Worm (Caenorhabditis elegans) whole organism, L4 larva: ENCODE results near the gene F46B3.1.

ENCODE experiments used
- D1046.2 ChIP-seq: fragments of 200-800 bp; sonication (Bioruptor generic); IDR thresholded peaks from 2 replicates; pipeline ENCODE4 v1.3.6; 2022; ENCODE audit warnings: missing genetic modification characterization, missing compliant biosample characterization
- F10B5.3 ChIP-seq: sonication (generic microtip); optimal IDR thresholded peaks from 2 replicates; lab custom pipeline; 2016; ENCODE audit warnings: mild to moderate bottlenecking, missing genetic modification characterization, missing compliant biosample characterization
- F26F4.8 ChIP-seq: fragments of 200-800 bp; sonication (Bioruptor generic); conservative IDR thresholded peaks from 2 replicates; pipeline ENCODE4 v1.3.6; 2022; ENCODE audit warnings: missing genetic modification characterization, missing compliant biosample characterization
- F49E8.2 ChIP-seq: sonication (generic microtip); optimal IDR thresholded peaks from 2 replicates; lab custom pipeline; 2016; ENCODE audit warnings: missing compliant biosample characterization, mild to moderate bottlenecking, missing genetic modification characterization, borderline replicate concordance
- T20F7.1 ChIP-seq: fragments of 200-800 bp; sonication (Bioruptor generic); optimal IDR thresholded peaks from 2 replicates; lab custom pipeline; 2018; ENCODE audit warnings: mild to moderate bottlenecking, missing genetic modification characterization, missing compliant biosample characterization
- Y105C5A.15 ChIP-seq: fragments of 200-800 bp; sonication (Bioruptor generic); IDR thresholded peaks from 2 replicates; pipeline ENCODE4 v1.3.6; 2022; ENCODE audit warnings: missing genetic modification characterization, missing compliant biosample characterization
- ZK546.5 ChIP-seq, 2 experiments: sonication (generic microtip); optimal IDR thresholded peaks; 2 replicates each; lab custom pipeline; 2017; ENCODE audit warnings: missing biosample characterization in 2 of 2, missing genetic modification characterization in 2 of 2
- aha-1 ChIP-seq: fragments of 150-350 bp; peaks from one replicate; lab custom pipeline; 2014; ENCODE audit warnings: missing biosample characterization, missing genetic modification characterization
- arid-1 ChIP-seq: fragments of 200-800 bp; sonication (Bioruptor generic); conservative IDR thresholded peaks from 2 replicates; pipeline ENCODE4 v1.3.6; 2022; ENCODE audit warnings: missing genetic modification reagents, missing genetic modification characterization, missing compliant biosample characterization
- ceh-20 ChIP-seq: fragments of 200-800 bp; sonication (Bioruptor generic); IDR thresholded peaks from 2 replicates; pipeline ENCODE4 v1.3.6; 2022; ENCODE audit warnings: missing genetic modification reagents, missing genetic modification characterization, missing compliant biosample characterization
- ceh-32 ChIP-seq: sonication (generic microtip); optimal IDR thresholded peaks from 2 replicates; lab custom pipeline; 2016; ENCODE audit warnings: mild to moderate bottlenecking, missing genetic modification characterization, missing compliant biosample characterization; ENCODE audit not compliant: poor library complexity
- ceh-62 ChIP-seq: sonication (generic microtip); optimal IDR thresholded peaks from 2 replicates; lab custom pipeline; 2017; ENCODE audit warnings: missing biosample characterization, missing genetic modification characterization
- cey-2 ChIP-seq: sonication (generic microtip); optimal IDR thresholded peaks from 3 replicates; lab custom pipeline; 2017; ENCODE audit warnings: missing genetic modification characterization, mild to moderate bottlenecking, missing compliant biosample characterization, antibody characterized with exemption, borderline replicate concordance; ENCODE audit not compliant: insufficient read depth
- ctbp-1 ChIP-seq: fragments of 200-800 bp; sonication (Bioruptor generic); IDR thresholded peaks from 2 replicates; pipeline ENCODE4 v1.3.6; 2022; ENCODE audit warnings: missing genetic modification reagents, missing genetic modification characterization, missing compliant biosample characterization
- daf-16 ChIP-seq, 3 experiments: sonication (generic microtip); optimal IDR thresholded peaks; 2 replicates each; lab custom pipeline; 2016 to 2017; ENCODE audit warnings: missing genetic modification characterization in 3 of 3, missing genetic modification reagents in 3 of 3, mild to moderate bottlenecking in 2 of 3, missing compliant biosample characterization in 2 of 3, missing biosample characterization in 1 of 3, moderate library complexity in 1 of 3
- daf-19 ChIP-seq: fragments of 200-800 bp; sonication (Bioruptor generic); conservative IDR thresholded peaks from 2 replicates; pipeline ENCODE4 v1.3.6; 2022; ENCODE audit warnings: missing genetic modification characterization, missing compliant biosample characterization
- dmd-9 ChIP-seq: fragments of 200-800 bp; sonication (Bioruptor generic); IDR thresholded peaks from 2 replicates; pipeline ENCODE4 v1.3.6; 2022; ENCODE audit warnings: missing genetic modification reagents, missing genetic modification characterization, missing compliant biosample characterization
- dpl-1 ChIP-seq: fragments of 150-350 bp; optimal IDR thresholded peaks from 2 replicates; lab custom pipeline; 2014; ENCODE audit warnings: missing biosample characterization, missing genetic modification reagents, missing genetic modification characterization
- dve-1 ChIP-seq: sonication (generic microtip); optimal IDR thresholded peaks from 2 replicates; lab custom pipeline; 2017; ENCODE audit warnings: antibody characterized with exemption, mild to moderate bottlenecking, missing genetic modification characterization, missing compliant biosample characterization; ENCODE audit not compliant: insufficient read depth
- egl-27 ChIP-seq: sonication (generic microtip); optimal IDR thresholded peaks from 3 replicates; lab custom pipeline; 2017; ENCODE audit warnings: missing biosample characterization, missing genetic modification reagents, missing genetic modification characterization
- fkh-10 ChIP-seq: fragments of 150-350 bp; optimal IDR thresholded peaks from 2 replicates; lab custom pipeline; 2014; ENCODE audit warnings: missing biosample characterization, missing genetic modification reagents, missing genetic modification characterization
- fos-1 ChIP-seq: fragments of 150-350 bp; optimal IDR thresholded peaks from 2 replicates; lab custom pipeline; 2014; ENCODE audit warnings: missing biosample characterization, missing genetic modification characterization
- hlh-30 ChIP-seq: sonication (generic microtip); optimal IDR thresholded peaks from 2 replicates; lab custom pipeline; 2017; ENCODE audit warnings: antibody characterized with exemption, mild to moderate bottlenecking, missing genetic modification characterization, missing compliant biosample characterization; ENCODE audit not compliant: insufficient read depth
- lim-7 ChIP-seq: fragments of 200-800 bp; sonication (Bioruptor generic); IDR thresholded peaks from 2 replicates; pipeline ENCODE4 v1.3.6; 2022; ENCODE audit warnings: missing genetic modification characterization, missing compliant biosample characterization
- lin-13 ChIP-seq: fragments of 150-350 bp; optimal IDR thresholded peaks from 2 replicates; lab custom pipeline; 2014; ENCODE audit warnings: missing biosample characterization, missing genetic modification reagents, missing genetic modification characterization
- lin-15B ChIP-seq: fragments of 150-350 bp; sonication (generic microtip); optimal IDR thresholded peaks from 3 replicates; lab custom pipeline; 2014; ENCODE audit warnings: missing biosample characterization, missing genetic modification characterization
- lin-29 ChIP-seq: fragments of 200-800 bp; sonication (Bioruptor generic); IDR thresholded peaks from 2 replicates; pipeline ENCODE4 v1.3.6; 2022; ENCODE audit warnings: missing genetic modification reagents, missing genetic modification characterization, missing compliant biosample characterization
- lin-39 ChIP-seq: fragments of 150-350 bp; optimal IDR thresholded peaks from 2 replicates; lab custom pipeline; 2014; ENCODE audit warnings: missing biosample characterization, missing genetic modification reagents, missing genetic modification characterization
- lsy-2 ChIP-seq, 2 experiments: fragments of 150-350 bp in 1 of 2; sonication (generic microtip) in 1 of 2; optimal IDR thresholded peaks; 2 replicates each; lab custom pipeline; 2014 to 2017; ENCODE audit warnings: missing biosample characterization in 2 of 2, missing genetic modification characterization in 2 of 2
- mdt-29 ChIP-seq: fragments of 200-800 bp; sonication (Bioruptor generic); IDR thresholded peaks from 2 replicates; pipeline ENCODE4 v1.3.6; 2022; ENCODE audit warnings: missing genetic modification reagents, missing genetic modification characterization, missing compliant biosample characterization
- mxl-3 ChIP-seq: fragments of 200-800 bp; sonication (Bioruptor generic); optimal IDR thresholded peaks from 2 replicates; lab custom pipeline; 2018; ENCODE audit warnings: mild to moderate bottlenecking, missing genetic modification characterization, missing compliant biosample characterization
- nhr-10 ChIP-seq: fragments of 150-350 bp; optimal IDR thresholded peaks from 2 replicates; lab custom pipeline; 2014; ENCODE audit warnings: missing biosample characterization, missing genetic modification characterization
- nhr-102 ChIP-seq: sonication (generic microtip); optimal IDR thresholded peaks from 2 replicates; lab custom pipeline; 2016; ENCODE audit warnings: mild to moderate bottlenecking, missing genetic modification characterization, moderate library complexity, missing compliant biosample characterization
- nhr-11 ChIP-seq: fragments of 150-350 bp; optimal IDR thresholded peaks from 2 replicates; lab custom pipeline; 2014; ENCODE audit warnings: missing biosample characterization, missing genetic modification characterization
- nhr-237 ChIP-seq: sonication (generic microtip); optimal IDR thresholded peaks from 2 replicates; lab custom pipeline; 2017; ENCODE audit warnings: missing biosample characterization, missing genetic modification characterization
- nhr-25 ChIP-seq: sonication (generic microtip); optimal IDR thresholded peaks from 2 replicates; lab custom pipeline; 2017; ENCODE audit warnings: missing genetic modification characterization, mild to moderate bottlenecking, missing compliant biosample characterization, antibody characterized with exemption, moderate library complexity, borderline replicate concordance; ENCODE audit not compliant: insufficient read depth
- nhr-42 ChIP-seq: fragments of 200-800 bp; sonication (Bioruptor generic); IDR thresholded peaks from 2 replicates; pipeline ENCODE4 v1.3.6; 2022; ENCODE audit warnings: missing genetic modification characterization, missing compliant biosample characterization
- nhr-6 ChIP-seq: fragments of 150-350 bp; optimal IDR thresholded peaks from 2 replicates; lab custom pipeline; 2014; ENCODE audit warnings: missing biosample characterization, missing genetic modification characterization
- nhr-77 ChIP-seq: fragments of 150-350 bp; optimal IDR thresholded peaks from 2 replicates; lab custom pipeline; 2014; ENCODE audit warnings: missing biosample characterization, missing genetic modification characterization
- pha-4 ChIP-seq, 2 experiments: fragments of 150-350 bp in 1 of 2; fragments of 200-800 bp in 1 of 2; sonication (Bioruptor generic) in 1 of 2; IDR thresholded peaks in 1 of 2; optimal IDR thresholded peaks in 1 of 2; 2 replicates each; pipeline versions ENCODE4 v1.3.6 to Lab custom; 2014 to 2022; ENCODE audit warnings: missing genetic modification characterization in 2 of 2, missing genetic modification reagents in 2 of 2, missing biosample characterization in 1 of 2, missing compliant biosample characterization in 1 of 2
- saeg-2 ChIP-seq: fragments of 200-800 bp; sonication (Bioruptor generic); IDR thresholded peaks from 2 replicates; pipeline ENCODE4 v1.3.6; 2022; ENCODE audit warnings: missing genetic modification reagents, missing genetic modification characterization, missing compliant biosample characterization
- spr-1 ChIP-seq: sonication (generic microtip); optimal IDR thresholded peaks from 2 replicates; lab custom pipeline; 2016; ENCODE audit warnings: mild to moderate bottlenecking, missing genetic modification characterization, missing compliant biosample characterization
- spr-3 ChIP-seq: fragments of 200-800 bp; sonication (Bioruptor generic); optimal IDR thresholded peaks from 2 replicates; lab custom pipeline; 2018; ENCODE audit warnings: mild to moderate bottlenecking, missing genetic modification characterization, missing compliant biosample characterization
- unc-39 ChIP-seq: sonication (generic microtip); optimal IDR thresholded peaks from 2 replicates; lab custom pipeline; 2017; ENCODE audit warnings: missing biosample characterization, missing genetic modification characterization
- unc-62 ChIP-seq, 3 experiments: fragments of 150-350 bp in 1 of 3; sonication (generic microtip); optimal IDR thresholded peaks in 2 of 3; peaks in 1 of 3; 1 replicate in 1 of 3; 2 replicates in 2 of 3; lab custom pipeline; 2014 to 2017; ENCODE audit warnings: missing biosample characterization in 3 of 3, missing genetic modification characterization in 3 of 3, missing genetic modification reagents in 3 of 3, missing genotype in 1 of 3
- vab-7 ChIP-seq: fragments of 200-800 bp; sonication (Bioruptor generic); IDR thresholded peaks from 2 replicates; pipeline ENCODE4 v1.3.6; 2022; ENCODE audit warnings: missing genetic modification reagents, missing genetic modification characterization, missing compliant biosample characterization
- zfp-2 ChIP-seq: sonication (generic microtip); optimal IDR thresholded peaks from 2 replicates; lab custom pipeline; 2016; ENCODE audit warnings: mild to moderate bottlenecking, missing genetic modification characterization, missing compliant biosample characterization
- zip-2 ChIP-seq: fragments of 150-350 bp; optimal IDR thresholded peaks from 2 replicates; lab custom pipeline; 2014; ENCODE audit warnings: missing biosample characterization, missing genetic modification characterization
- ztf-7 ChIP-seq: fragments of 150-350 bp; optimal IDR thresholded peaks from 2 replicates; lab custom pipeline; 2014; ENCODE audit warnings: missing biosample characterization, missing genetic modification characterization

The F46B3.1 gene

ce11 chrV:20580511-20581040, 16.4 kb downstream of the F46B3.1 start, which contains the start of gene F26F2.7:
Gene F26F2.7, plus strand, starts transcription at chrV:20580990.
- TF ChIP-seq saeg-2 (peak; percentile 67), pha-4 (GFP tag; IDR thresholded peaks at IDR 0.05; lab: Robert Waterston, UW) (peak; percentile 77), pha-4 (tag; optimal IDR thresholded peaks at IDR 0.05; lab: Kevin White, UChicago) (no peak), Y105C5A.15 (GFP tag; lab: Robert Waterston, UW) (no peak), fos-1 (no peak), spr-1 (tag; lab: Kevin White, UChicago) (peak; percentile 70), lsy-2 (tag; optimal IDR thresholded peaks at IDR 0.05; lab: Kevin White, UChicago) (peak; percentile 18 to 94), F49E8.2 (tag; lab: Kevin White, UChicago) (peak; percentile 94), nhr-25 (tag; lab: Kevin White, UChicago) (no peak), ceh-62 (tag; lab: Kevin White, UChicago) (no peak), ztf-7 (tag; lab: Kevin White, UChicago) (no peak), arid-1 (peak; percentile 64), lin-29 (no peak), fkh-10 (peak; percentile 17), zfp-2 (tag; lab: Kevin White, UChicago) (no peak), nhr-102 (tag; lab: Kevin White, UChicago) (peak; percentile 79), dpl-1 (GFP tag; lab: Kevin White, UChicago) (peak; percentile 79), zip-2 (tag; lab: Kevin White, UChicago) (no peak), nhr-6 (peak; percentile 21), unc-62 (GFP tag; optimal IDR thresholded peaks at IDR 0.05 in 1 of 2; lab: Kevin White, UChicago) (no peak), unc-62 (tag; optimal IDR thresholded peaks at IDR 0.05; lab: Kevin White, UChicago) (no peak), mxl-3 (GFP tag; lab: Kevin White, UChicago) (peak; percentile 47), mdt-29 (GFP tag; lab: Robert Waterston, UW) (peak; percentile 75; the same call in 1 of the 2 replicates), dve-1 (tag; lab: Kevin White, UChicago) (peak; percentile 97), vab-7 (no peak), nhr-11 (peak; percentile 30), nhr-10 (tag; lab: Kevin White, UChicago) (no peak), D1046.2 (GFP tag; lab: Robert Waterston, UW) (no peak), dmd-9 (peak; percentile 70; the same call in 1 of the 2 replicates), aha-1 (tag; lab: Kevin White, UChicago) (no peak), nhr-42 (GFP tag; lab: Robert Waterston, UW) (peak; percentile 74; the same call in 1 of the 2 replicates), daf-19 (no peak), lin-15B (tag; lab: Kevin White, UChicago) (no peak), T20F7.1 (GFP tag; lab: Kevin White, UChicago) (no peak), lim-7 (GFP tag; lab: Robert Waterston, UW) (no peak), nhr-237 (tag; lab: Kevin White, UChicago) (no peak), ceh-32 (tag; lab: Kevin White, UChicago) (no peak), hlh-30 (tag; lab: Kevin White, UChicago) (peak; percentile 98), ceh-20 (GFP tag; lab: Robert Waterston, UW) (peak; percentile 94), lin-13 (GFP tag; lab: Kevin White, UChicago) (peak; percentile 68), nhr-77 (peak; percentile 72), daf-16 (GFP tag; optimal IDR thresholded peaks at IDR 0.05; lab: Kevin White, UChicago) (peak; percentile 17 to 37), daf-16 (tag; optimal IDR thresholded peaks at IDR 0.05; lab: Kevin White, UChicago) (no peak), ctbp-1 (GFP tag; lab: Robert Waterston, UW) (0 out of 2 replicates have a peak, but pooled peaks have one; percentile 31), spr-3 (GFP tag; lab: Kevin White, UChicago) (peak; percentile 74), F10B5.3 (tag; lab: Kevin White, UChicago) (peak; percentile 68), unc-39 (tag; lab: Kevin White, UChicago) (no peak), cey-2 (tag; lab: Kevin White, UChicago) (no peak), lin-39 (tag; lab: Kevin White, UChicago) (no peak), ZK546.5 (tag; optimal IDR thresholded peaks at IDR 0.05; lab: Kevin White, UChicago) (no peak), egl-27 (no peak), F26F4.8 (GFP tag; lab: Robert Waterston, UW) (no peak)
